Fruit fly (Drosophila melanogaster) whole organism, embryonic: ENCODE data around the gene CG31549.

ENCODE experiments used
- CG10321 ChIP-seq: fragments of 200-800 bp; sonication (Bioruptor generic); IDR thresholded peaks from 2 replicates; pipeline ENCODE4 v1.3.6; 2022; ENCODE audit warnings: missing biosample characterization, missing genetic modification characterization
- CG11456 ChIP-seq: fragments of 200-800 bp; sonication (Bioruptor generic); IDR thresholded peaks from 3 replicates; pipeline ENCODE4 v1.3.6; 2022; ENCODE audit warnings: missing biosample characterization, missing genetic modification characterization
- CG17328 ChIP-seq: fragments of 200-800 bp; sonication (Bioruptor generic); IDR thresholded peaks from 2 replicates; pipeline ENCODE4 v1.3.6; 2022; ENCODE audit warnings: missing biosample characterization, missing genetic modification characterization
- CG17568 ChIP-seq: fragments of 200-800 bp; sonication (Bioruptor generic); optimal IDR thresholded peaks from 2 replicates; lab custom pipeline; 2018; ENCODE audit warnings: missing biosample characterization, mild to moderate bottlenecking, missing genetic modification characterization, moderate library complexity
- CG3847 ChIP-seq: fragments of 200-800 bp; sonication (Bioruptor generic); IDR thresholded peaks from 2 replicates; pipeline ENCODE4 v1.3.6; 2022; ENCODE audit warnings: missing biosample characterization, missing genetic modification characterization
- Fer3 ChIP-seq: fragments of 200-800 bp; sonication (Bioruptor generic); optimal IDR thresholded peaks from 2 replicates; lab custom pipeline; 2018; ENCODE audit warnings: missing biosample characterization, mild to moderate bottlenecking, missing genetic modification characterization, moderate library complexity
- da ChIP-seq: fragments of 200-800 bp; sonication (Bioruptor generic); optimal IDR thresholded peaks from 2 replicates; lab custom pipeline; 2016; ENCODE audit warnings: missing biosample characterization, missing genetic modification characterization
- gcm ChIP-seq: fragments of 200-800 bp; sonication (Bioruptor generic); optimal IDR thresholded peaks from 2 replicates; lab custom pipeline; 2019; ENCODE audit warnings: missing biosample characterization, mild to moderate bottlenecking, missing genetic modification characterization, moderate library complexity
- gsb-n ChIP-seq: fragments of 200-800 bp; sonication (Bioruptor generic); optimal IDR thresholded peaks from 3 replicates; lab custom pipeline; 2018; ENCODE audit warnings: missing biosample characterization, mild to moderate bottlenecking, missing genetic modification characterization
- lmd ChIP-seq: fragments of 200-800 bp; sonication (Bioruptor generic); IDR thresholded peaks from 2 replicates; pipeline ENCODE4 v1.3.6; 2022; ENCODE audit warnings: missing biosample characterization, missing genetic modification characterization
- maf-S ChIP-seq: fragments of 200-800 bp; sonication (Bioruptor generic); optimal IDR thresholded peaks from 2 replicates; lab custom pipeline; 2016; ENCODE audit warnings: missing biosample characterization, missing genetic modification characterization
- seq ChIP-seq: fragments of 200-800 bp; sonication (Bioruptor generic); IDR thresholded peaks from 2 replicates; pipeline ENCODE4 v1.3.6; 2022; ENCODE audit warnings: missing biosample characterization, missing genetic modification characterization
- sug ChIP-seq: fragments of 200-800 bp; optimal IDR thresholded peaks from 2 replicates; lab custom pipeline; 2019; ENCODE audit warnings: missing biosample characterization, mild to moderate bottlenecking, missing genetic modification characterization, moderate library complexity
- zen ChIP-seq: fragments of 200-800 bp; sonication (Bioruptor generic); optimal IDR thresholded peaks from 3 replicates; lab custom pipeline; 2018; ENCODE audit warnings: missing biosample characterization, mild to moderate bottlenecking, missing genetic modification characterization, moderate library complexity

- TF ChIP-seq CG10321 (no peak), CG11456 (GFP tag; lab: Robert Waterston, UW) (no peak), sug (tag; lab: Kevin White, UChicago) (no peak), Fer3 (tag; lab: Kevin White, UChicago) (no peak), gsb-n (no peak), zen (tag; lab: Kevin White, UChicago) (no peak), maf-S (no peak), da (GFP tag; lab: Kevin White, UChicago) (no peak), gcm (GFP tag; lab: Kevin White, UChicago) (no peak), seq (no peak), CG3847 (no peak), CG17328 (GFP tag; lab: Robert Waterston, UW) (no peak), lmd (GFP tag; lab: Robert Waterston, UW) (no peak), CG17568 (GFP tag; lab: Kevin White, UChicago) (no peak)
Measured at dm6 chr3R:5621714-5622405, 10.1 kb upstream of the CG31549 start.
